Fruit fly (Drosophila melanogaster) whole organism, prepupa: ENCODE data around the gene dgt2.

Experiments used
- Blimp-1 ChIP-seq: fragments of 200-800 bp; sonication (Bioruptor generic); optimal IDR thresholded peaks from 3 replicates; lab custom pipeline; 2017; ENCODE audit warnings: missing biosample characterization, missing genetic modification characterization, mild to moderate bottlenecking, moderate library complexity, missing genetic modification reagents
- CG10631 ChIP-seq: fragments of 200-800 bp; sonication (Bioruptor generic); optimal IDR thresholded peaks from 2 replicates; lab custom pipeline; 2016; ENCODE audit warnings: missing biosample characterization, missing genetic modification characterization
- CG10669 ChIP-seq: fragments of 200-800 bp; sonication (Bioruptor generic); optimal IDR thresholded peaks from 3 replicates; lab custom pipeline; 2018; ENCODE audit warnings: missing biosample characterization, mild to moderate bottlenecking, missing genetic modification characterization, moderate library complexity
- CG11294 ChIP-seq: fragments of 200-800 bp; sonication (Bioruptor generic); IDR thresholded peaks from 2 replicates; pipeline ENCODE4 v1.3.6; 2022; ENCODE audit warnings: missing biosample characterization, missing genetic modification characterization
- CG11902 ChIP-seq: fragments of 200-800 bp; sonication (Bioruptor generic); optimal IDR thresholded peaks from 3 replicates; lab custom pipeline; 2016; ENCODE audit warnings: missing biosample characterization, missing genetic modification characterization
- CG1621 ChIP-seq: fragments of 200-800 bp; sonication (Bioruptor generic); optimal IDR thresholded peaks from 3 replicates; lab custom pipeline; 2018; ENCODE audit warnings: missing biosample characterization, mild to moderate bottlenecking, missing genetic modification characterization
- CG32006 ChIP-seq: fragments of 200-800 bp; sonication (Bioruptor generic); optimal IDR thresholded peaks from 3 replicates; lab custom pipeline; 2017; ENCODE audit warnings: missing biosample characterization, mild to moderate bottlenecking, missing genetic modification characterization
- CG3919 ChIP-seq: fragments of 200-800 bp; sonication (Bioruptor generic); optimal IDR thresholded peaks from 3 replicates; lab custom pipeline; 2016; ENCODE audit warnings: missing biosample characterization, missing genetic modification characterization
- CG4318 ChIP-seq: fragments of 200-800 bp; sonication (Bioruptor generic); optimal IDR thresholded peaks from 3 replicates; lab custom pipeline; 2017; ENCODE audit warnings: missing biosample characterization, mild to moderate bottlenecking, missing genetic modification characterization
- CG6276 ChIP-seq: fragments of 200-800 bp; sonication (Bioruptor generic); optimal IDR thresholded peaks from 2 replicates; lab custom pipeline; 2017; ENCODE audit warnings: missing biosample characterization, mild to moderate bottlenecking, missing genetic modification characterization
- CG6792 ChIP-seq: fragments of 200-800 bp; sonication (Bioruptor generic); optimal IDR thresholded peaks from 3 replicates; lab custom pipeline; 2016; ENCODE audit warnings: missing biosample characterization, missing genetic modification characterization
- CG6808 ChIP-seq: fragments of 200-800 bp; sonication (Bioruptor generic); optimal IDR thresholded peaks from 3 replicates; lab custom pipeline; 2017; ENCODE audit warnings: missing biosample characterization, missing genetic modification characterization, mild to moderate bottlenecking, moderate library complexity, missing genetic modification reagents
- CG6854 ChIP-seq: fragments of 200-800 bp; sonication (Bioruptor generic); optimal IDR thresholded peaks from 2 replicates; lab custom pipeline; 2017; ENCODE audit warnings: missing biosample characterization, mild to moderate bottlenecking, missing genetic modification characterization
- CG8319 ChIP-seq: fragments of 200-800 bp; sonication (Bioruptor generic); optimal IDR thresholded peaks from 3 replicates; lab custom pipeline; 2016; ENCODE audit warnings: missing biosample characterization, missing genetic modification characterization
- CG9139 ChIP-seq: fragments of 200-800 bp; sonication (Bioruptor generic); optimal IDR thresholded peaks from 3 replicates; lab custom pipeline; 2017; ENCODE audit warnings: missing biosample characterization, mild to moderate bottlenecking, missing genetic modification characterization
- Eip75B ChIP-seq: fragments of 200-800 bp; sonication (Bioruptor generic); optimal IDR thresholded peaks from 3 replicates; lab custom pipeline; 2016; ENCODE audit warnings: missing biosample characterization, missing genetic modification characterization
- Eip78C ChIP-seq: fragments of 200-800 bp; sonication (Bioruptor generic); peaks from one replicate; lab custom pipeline; 2016; ENCODE audit warnings: missing biosample characterization, missing genetic modification characterization
- Eip93F ChIP-seq: fragments of 200-800 bp; sonication (Bioruptor generic); optimal IDR thresholded peaks from 2 replicates; lab custom pipeline; 2016; ENCODE audit warnings: missing biosample characterization, mild to moderate bottlenecking, missing genetic modification characterization
- Ets21C ChIP-seq: fragments of 200-800 bp; sonication (Bioruptor generic); optimal IDR thresholded peaks from 3 replicates; lab custom pipeline; 2016; ENCODE audit warnings: missing biosample characterization, missing genetic modification characterization
- Ets96B ChIP-seq: fragments of 200-800 bp; optimal IDR thresholded peaks from 2 replicates; lab custom pipeline; 2019; ENCODE audit warnings: missing biosample characterization, mild to moderate bottlenecking, missing genetic modification characterization, moderate library complexity
- Hr39 ChIP-seq: fragments of 200-800 bp; sonication (Bioruptor generic); optimal IDR thresholded peaks from 2 replicates; lab custom pipeline; 2016; ENCODE audit warnings: missing biosample characterization, missing genetic modification characterization
- Lpt ChIP-seq: fragments of 200-800 bp; sonication (Bioruptor generic); optimal IDR thresholded peaks from 3 replicates; lab custom pipeline; 2016; ENCODE audit warnings: missing biosample characterization, missing genetic modification characterization
- Met ChIP-seq: fragments of 200-800 bp; sonication (Bioruptor generic); optimal IDR thresholded peaks from 3 replicates; lab custom pipeline; 2016; ENCODE audit warnings: missing biosample characterization, missing genetic modification characterization
- OdsH ChIP-seq: fragments of 200-800 bp; sonication (Bioruptor generic); optimal IDR thresholded peaks from 3 replicates; lab custom pipeline; 2016; ENCODE audit warnings: missing biosample characterization, missing genetic modification characterization
- Smox ChIP-seq: fragments of 200-800 bp; sonication (Bioruptor generic); optimal IDR thresholded peaks from 3 replicates; lab custom pipeline; 2016; ENCODE audit warnings: missing biosample characterization, missing genetic modification characterization
- Sox14 ChIP-seq: fragments of 200-800 bp; sonication (Bioruptor generic); optimal IDR thresholded peaks from 3 replicates; lab custom pipeline; 2016; ENCODE audit warnings: missing biosample characterization, missing genetic modification characterization
- Sox15 ChIP-seq: fragments of 200-800 bp; sonication (Bioruptor generic); optimal IDR thresholded peaks from 3 replicates; lab custom pipeline; 2016; ENCODE audit warnings: missing biosample characterization, missing genetic modification characterization
- achi ChIP-seq: fragments of 200-800 bp; sonication (Bioruptor generic); optimal IDR thresholded peaks from 3 replicates; lab custom pipeline; 2016; ENCODE audit warnings: missing biosample characterization, missing genetic modification characterization
- acj6 ChIP-seq: fragments of 200-800 bp; sonication (Bioruptor generic); optimal IDR thresholded peaks from 3 replicates; lab custom pipeline; 2016; ENCODE audit warnings: missing biosample characterization, missing genetic modification characterization
- dac ChIP-seq: fragments of 200-800 bp; sonication (Bioruptor generic); optimal IDR thresholded peaks from 2 replicates; lab custom pipeline; 2017; ENCODE audit warnings: missing biosample characterization, mild to moderate bottlenecking, missing genetic modification characterization
- dsx ChIP-seq: fragments of 200-800 bp; optimal IDR thresholded peaks from 3 replicates; lab custom pipeline; 2019; ENCODE audit warnings: missing biosample characterization, mild to moderate bottlenecking, missing genetic modification characterization, moderate library complexity; ENCODE audit not compliant: poor library complexity, severe bottlenecking
- fd59A ChIP-seq: fragments of 200-800 bp; sonication (Bioruptor generic); optimal IDR thresholded peaks from 2 replicates; lab custom pipeline; 2017; ENCODE audit warnings: missing biosample characterization, mild to moderate bottlenecking, missing genetic modification characterization, missing genetic modification reagents
- fkh ChIP-seq: fragments of 200-800 bp; sonication (Bioruptor generic); optimal IDR thresholded peaks from 3 replicates; lab custom pipeline; 2017; ENCODE audit warnings: missing biosample characterization, mild to moderate bottlenecking, missing genetic modification characterization, moderate library complexity
- net ChIP-seq: fragments of 200-800 bp; sonication (Bioruptor generic); optimal IDR thresholded peaks from 3 replicates; lab custom pipeline; 2016; ENCODE audit warnings: missing biosample characterization, missing genetic modification characterization
- pdm3 ChIP-seq: fragments of 200-800 bp; sonication (Bioruptor generic); optimal IDR thresholded peaks from 3 replicates; lab custom pipeline; 2016; ENCODE audit warnings: missing biosample characterization, missing genetic modification characterization
- salr ChIP-seq, 2 experiments: fragments of 200-800 bp; sonication (Bioruptor generic); optimal IDR thresholded peaks; 3 replicates each; lab custom pipeline; 2016 to 2018; ENCODE audit warnings: missing biosample characterization in 2 of 2, missing genetic modification characterization in 2 of 2, mild to moderate bottlenecking in 1 of 2
- ss ChIP-seq, 2 experiments: fragments of 200-800 bp; sonication (Bioruptor generic); optimal IDR thresholded peaks; 2 replicates in 1 of 2; 3 replicates in 1 of 2; lab custom pipeline; 2017 to 2018; ENCODE audit warnings: mild to moderate bottlenecking in 2 of 2, missing biosample characterization in 2 of 2, missing genetic modification characterization in 2 of 2, moderate library complexity in 1 of 2
- svp ChIP-seq: fragments of 200-800 bp; sonication (Bioruptor generic); peaks from one replicate; lab custom pipeline; 2016; ENCODE audit warnings: missing biosample characterization, missing genetic modification characterization
- topi ChIP-seq: fragments of 200-800 bp; sonication (Bioruptor generic); optimal IDR thresholded peaks from 3 replicates; lab custom pipeline; 2016; ENCODE audit warnings: missing biosample characterization, missing genetic modification characterization
- vri ChIP-seq: fragments of 200-800 bp; sonication (Bioruptor generic); optimal IDR thresholded peaks from 3 replicates; lab custom pipeline; 2016; ENCODE audit warnings: missing biosample characterization, mild to moderate bottlenecking, missing genetic modification characterization

dgt2 gene

DNA sequence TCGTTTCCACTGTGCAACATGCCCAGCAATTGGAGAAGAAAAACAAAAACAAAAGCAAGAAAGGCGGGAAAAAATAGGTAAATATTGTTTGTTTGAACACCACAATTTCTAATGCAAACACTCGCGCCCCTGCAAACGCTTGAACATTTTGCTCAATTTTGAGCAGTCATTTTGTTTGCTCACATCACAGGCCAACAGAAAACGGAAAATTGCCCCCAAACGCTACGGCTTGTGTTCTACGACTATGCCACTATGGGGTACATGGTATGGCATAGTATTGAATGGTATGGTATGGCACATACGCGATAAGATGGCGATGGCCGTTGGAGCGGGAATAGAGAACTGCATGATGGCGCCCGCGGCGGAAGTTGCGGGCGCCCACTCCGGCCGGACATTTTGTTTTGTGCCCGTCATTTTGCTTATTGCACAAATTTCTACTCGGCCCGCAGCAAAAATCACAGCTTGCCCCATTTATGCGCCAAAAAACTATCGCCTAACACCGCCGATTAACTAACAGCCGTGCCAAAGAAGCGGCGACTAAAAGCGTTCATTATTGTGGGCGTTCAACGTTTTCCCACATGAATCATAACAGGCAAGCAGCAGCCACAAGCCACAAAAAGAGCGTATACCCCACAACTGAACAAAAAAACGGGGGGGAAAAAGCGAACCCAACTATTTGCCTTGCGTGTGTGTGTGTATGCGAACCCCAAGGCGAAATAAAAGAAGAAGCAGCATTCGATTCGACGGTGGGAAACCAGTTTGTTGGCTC, 14.7 kb downstream of the dgt2 start:
- TF ChIP-seq topi (GFP tag; lab: Kevin White, UChicago) (no peak), CG32006 (GFP tag; lab: Kevin White, UChicago) (peak; percentile 13), fkh (GFP tag; lab: Kevin White, UChicago) (peak; percentile 99), CG1621 (tag; lab: Kevin White, UChicago) (peak; percentile 99), achi (GFP tag; lab: Kevin White, UChicago) (no peak), Hr39 (GFP tag; lab: Kevin White, UChicago) (no peak), Eip78C (peak; percentile 30), Eip75B (peak; percentile 15), CG6808 (peak; percentile 32), CG10631 (GFP tag; lab: Kevin White, UChicago) (peak; percentile 48), ss (GFP tag; optimal IDR thresholded peaks at IDR 0.05; lab: Kevin White, UChicago) (peak in 1 of 2 experiments; percentile 55), salr (GFP tag; optimal IDR thresholded peaks at IDR 0.05; lab: Kevin White, UChicago) (peak; percentile 4 to 11), OdsH (GFP tag; lab: Kevin White, UChicago) (no peak), CG11294 (no peak), fd59A (GFP tag; lab: Kevin White, UChicago) (peak; percentile 38), CG9139 (no peak), CG10669 (GFP tag; lab: Kevin White, UChicago) (peak; percentile 9), pdm3 (GFP tag; lab: Kevin White, UChicago) (peak; percentile 22), net (peak; percentile 18), CG6792 (peak; percentile 17), svp (GFP tag; lab: Kevin White, UChicago) (peak; percentile 22), CG3919 (GFP tag; lab: Kevin White, UChicago) (no peak), Lpt (GFP tag; lab: Kevin White, UChicago) (peak; percentile 1), acj6 (GFP tag; lab: Kevin White, UChicago) (peak; percentile 3), dsx (GFP tag; lab: Kevin White, UChicago) (peak; percentile 57), CG6276 (GFP tag; lab: Kevin White, UChicago) (peak; percentile 28), Blimp-1 (GFP tag; lab: Kevin White, UChicago) (no peak)

dm6 chr2L:12005436-12006396, 16.0 kb downstream of the dgt2 start:
- TF ChIP-seq svp (GFP tag; lab: Kevin White, UChicago) (peak; percentile 93), acj6 (GFP tag; lab: Kevin White, UChicago) (no peak), CG6854 (peak; percentile 55), dsx (GFP tag; lab: Kevin White, UChicago) (peak; percentile 80), CG6276 (GFP tag; lab: Kevin White, UChicago) (peak; percentile 14), CG8319 (GFP tag; lab: Kevin White, UChicago) (no peak), Eip78C (peak; percentile 56), Smox (GFP tag; lab: Kevin White, UChicago) (no peak), Blimp-1 (GFP tag; lab: Kevin White, UChicago) (peak; percentile 81), CG1621 (tag; lab: Kevin White, UChicago) (peak; percentile 75)

DNA sequence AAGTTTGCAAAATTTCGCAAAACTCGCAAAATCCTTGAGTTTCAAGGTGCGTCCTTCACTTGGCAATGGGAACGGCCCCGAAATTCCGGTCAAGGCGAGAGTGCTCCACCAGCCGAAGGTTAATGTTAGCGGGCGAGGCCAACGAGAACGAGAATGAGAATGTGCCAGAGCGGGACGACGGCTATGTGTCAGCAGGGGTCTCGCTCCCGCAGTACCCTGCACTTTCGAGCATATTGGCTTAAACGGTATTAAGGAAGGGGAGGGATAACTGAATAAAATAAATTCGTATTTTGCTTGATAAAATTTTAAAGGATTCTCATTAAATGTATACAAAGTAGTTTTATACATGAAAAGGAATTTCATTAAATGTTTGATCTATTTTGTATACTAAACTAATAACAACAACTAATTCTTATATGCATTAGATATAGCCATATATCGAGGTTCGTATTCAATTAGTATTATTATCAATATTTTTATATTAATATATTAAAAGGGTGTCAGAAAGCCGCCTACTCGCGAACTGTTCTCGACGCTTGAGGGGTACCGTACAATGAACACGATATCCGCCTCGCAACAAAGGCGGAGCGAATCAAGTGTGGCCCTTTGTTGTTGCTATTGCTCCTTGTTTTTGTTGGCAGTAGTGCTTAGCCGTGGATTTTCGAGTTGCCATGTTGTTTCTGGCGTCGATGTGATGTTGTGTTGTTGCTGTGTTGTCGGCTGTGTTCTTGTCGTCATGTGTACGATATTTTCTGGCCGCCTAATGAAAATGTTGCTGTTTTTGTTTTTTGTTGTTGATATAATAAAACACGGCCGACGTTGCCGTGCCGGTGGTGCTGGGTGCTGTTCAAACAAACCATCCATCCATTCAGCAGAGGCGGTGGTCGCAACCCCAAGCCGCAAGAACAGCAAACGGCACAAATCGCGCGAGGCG, 16.9 kb downstream of the dgt2 start:
- TF ChIP-seq CG6276 (GFP tag; lab: Kevin White, UChicago) (peak; percentile 83), Sox15 (GFP tag; lab: Kevin White, UChicago) (peak; percentile 78), Hr39 (GFP tag; lab: Kevin White, UChicago) (peak; percentile 70), Sox14 (GFP tag; lab: Kevin White, UChicago) (peak; percentile 59), Met (peak; percentile 74), Ets96B (peak; percentile 95), CG6792 (peak; percentile 85), CG10669 (GFP tag; lab: Kevin White, UChicago) (peak; percentile 86), vri (GFP tag; lab: Kevin White, UChicago) (no peak), CG1621 (tag; lab: Kevin White, UChicago) (no peak), Eip93F (GFP tag; lab: Kevin White, UChicago) (no peak), Ets21C (GFP tag; lab: Kevin White, UChicago) (peak; percentile 59), net (peak; percentile 82), CG11902 (GFP tag; lab: Kevin White, UChicago) (peak; percentile 87), dac (GFP tag; lab: Kevin White, UChicago) (peak; percentile 57), CG9139 (peak; percentile 87), CG4318 (GFP tag; lab: Kevin White, UChicago) (peak; percentile 86)
